Fruit fly (Drosophila melanogaster): ENCODE data around the gene dmt.

dmt gene

DNA sequence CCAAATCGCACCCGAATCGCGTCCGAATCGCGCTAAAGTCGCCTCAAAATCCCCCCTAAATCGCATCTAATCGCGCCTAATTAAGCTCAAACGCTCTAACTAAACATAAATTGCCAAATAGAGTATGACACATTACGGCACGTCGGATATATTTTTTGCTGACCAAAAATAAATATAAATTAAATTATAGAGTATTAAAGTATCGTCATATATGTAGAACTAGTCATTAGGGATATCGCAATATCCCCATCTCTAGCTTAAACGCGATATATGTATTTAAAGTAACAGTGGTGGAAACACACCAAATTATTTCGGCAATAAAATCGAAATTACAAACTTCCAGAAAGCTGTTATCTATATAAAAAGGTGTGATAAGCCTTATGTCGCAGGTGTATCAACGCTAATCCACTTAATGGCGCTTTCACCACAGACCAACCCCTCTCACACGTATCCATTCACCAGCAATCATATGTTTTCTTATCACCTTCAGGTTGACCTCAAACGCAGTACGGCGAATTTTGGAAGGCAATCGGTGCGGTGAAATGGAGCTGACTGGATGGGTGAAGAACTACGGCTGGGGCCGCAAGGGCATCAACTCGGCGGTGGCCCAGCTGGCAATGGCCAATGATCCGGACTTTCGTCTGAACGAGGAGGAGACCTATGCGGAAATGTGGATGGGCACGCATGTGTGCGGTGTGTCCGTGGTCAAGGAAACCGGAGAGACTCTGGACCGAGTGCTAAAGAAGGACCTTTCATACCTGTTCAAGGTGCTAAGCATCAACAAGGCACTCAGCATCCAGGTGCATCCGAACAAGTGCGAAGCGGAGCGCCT lies 48.6 kb downstream of the dmt start, which contains the start of gene Mpi (continued):
- TF ChIP-seq zf30C (GFP tag; optimal IDR thresholded peaks at IDR 0.05) (no peak), ci (GFP tag; IDR thresholded peaks at IDR 0.05) (peak; percentile 43; the same call in 2 of the 3 replicates), Abd-B (GFP tag; optimal IDR thresholded peaks at IDR 0.05) (no peak), CG33213 (GFP tag; optimal IDR thresholded peaks at IDR 0.05) (no peak), ranshi (GFP tag; IDR thresholded peaks at IDR 0.05) (no peak), sens-2 (GFP tag; IDR thresholded peaks at IDR 0.05) (no peak), dmrt99B (tag; optimal IDR thresholded peaks at IDR 0.05) (no peak), her (GFP tag; optimal IDR thresholded peaks at IDR 0.05) (no peak), Gug (GFP tag; IDR thresholded peaks at IDR 0.05) (no peak), da (GFP tag; optimal IDR thresholded peaks at IDR 0.05) (no peak), Atf3 (GFP tag; optimal IDR thresholded peaks at IDR 0.05) (no peak), Vsx1 (GFP tag; optimal IDR thresholded peaks at IDR 0.05) (no peak), Lpt (GFP tag; optimal IDR thresholded peaks at IDR 0.05) (no peak), CG32772 (GFP tag; IDR thresholded peaks at IDR 0.05) (no peak), toy (GFP tag; IDR thresholded peaks at IDR 0.05) (no peak), Lhr (GFP tag; optimal IDR thresholded peaks at IDR 0.05) (no peak), luna (GFP tag; optimal IDR thresholded peaks at IDR 0.05) (no peak), Eip74EF (GFP tag; optimal IDR thresholded peaks at IDR 0.05) (no peak), ems (GFP tag; optimal IDR thresholded peaks at IDR 0.05) (peak; percentile 23), Asciz (GFP tag; optimal IDR thresholded peaks at IDR 0.05) (no peak), btn (GFP tag; optimal IDR thresholded peaks at IDR 0.05) (no peak), Dp (GFP tag; optimal IDR thresholded peaks at IDR 0.05) (peak; percentile 18), CG5180 (GFP tag; optimal IDR thresholded peaks at IDR 0.05) (no peak), amos (GFP tag; IDR thresholded peaks at IDR 0.05; ENCODE audit: partially characterized antibody) (peak; percentile 52; the same call in 1 of the 2 replicates), sd (tag; optimal IDR thresholded peaks at IDR 0.05) (no peak), CG2129 (GFP tag; IDR thresholded peaks at IDR 0.05; ENCODE audit: partially characterized antibody) (peak; percentile 45; the same call in 1 of the 2 replicates), Tbp (GFP tag; optimal IDR thresholded peaks at IDR 0.05) (no peak), CG6854 (GFP tag; optimal IDR thresholded peaks at IDR 0.05) (peak; percentile 8), caup (GFP tag; optimal IDR thresholded peaks at IDR 0.05; ENCODE audit: severe bottlenecking) (no peak), jing (GFP tag; optimal IDR thresholded peaks at IDR 0.05) (no peak), CG12391 (tag; optimal IDR thresholded peaks at IDR 0.05) (peak; percentile 50), MTF-1 (GFP tag; optimal IDR thresholded peaks at IDR 0.05; ENCODE audit: borderline replicate concordance) (no peak), ro (GFP tag; IDR thresholded peaks at IDR 0.05) (no peak), Hr51 (GFP tag; optimal IDR thresholded peaks at IDR 0.05) (no peak), Gsc (GFP tag; IDR thresholded peaks at IDR 0.05) (no peak), HLH54F (GFP tag; optimal IDR thresholded peaks at IDR 0.05) (no peak), dpn (GFP tag; optimal IDR thresholded peaks at IDR 0.05) (peak in 1 of 2 experiments; percentile 25), Stat92E (GFP tag; optimal IDR thresholded peaks at IDR 0.05) (peak in 1 of 3 experiments; percentile 49), CG15269 (tag; optimal IDR thresholded peaks at IDR 0.05) (no peak), pfk (GFP tag; optimal IDR thresholded peaks at IDR 0.05) (no peak), vfl (GFP tag; optimal IDR thresholded peaks at IDR 0.05) (no peak), Dek (tag; optimal IDR thresholded peaks at IDR 0.05) (no peak), sim (GFP tag; IDR thresholded peaks at IDR 0.05) (no peak), Six4 (GFP tag; optimal IDR thresholded peaks at IDR 0.05) (no peak), ind (GFP tag; optimal IDR thresholded peaks at IDR 0.05) (peak; percentile 7), CG7786 (GFP tag; optimal IDR thresholded peaks at IDR 0.05) (no peak), CG7556 (GFP tag; optimal IDR thresholded peaks at IDR 0.05) (no peak), CG10366 (GFP tag; IDR thresholded peaks at IDR 0.05) (peak; percentile 13; the same call in 1 of the 2 replicates)
